Worm (Caenorhabditis elegans) whole organism, young adult: Measurements from ENCODE around the gene col-73.

Experiments used
- B0019.2 ChIP-seq: fragments of 200-800 bp; sonication (Bioruptor generic); conservative IDR thresholded peaks from 2 replicates; pipeline ENCODE4 v1.3.6; 2022; ENCODE audit warnings: missing genetic modification reagents, missing genetic modification characterization, missing compliant biosample characterization
- B0336.3 ChIP-seq: fragments of 200-800 bp; sonication (Bioruptor generic); IDR thresholded peaks from 2 replicates; pipeline ENCODE4 v1.3.6; 2022; ENCODE audit warnings: missing genetic modification characterization, missing compliant biosample characterization
- F39B2.1 ChIP-seq: fragments of 200-800 bp; sonication (Bioruptor generic); IDR thresholded peaks from 2 replicates; pipeline ENCODE4 v1.3.6; 2022; ENCODE audit warnings: missing genetic modification reagents, missing genetic modification characterization, missing compliant biosample characterization
- F52B5.7 ChIP-seq: sonication (generic microtip); optimal IDR thresholded peaks from 2 replicates; lab custom pipeline; 2016; ENCODE audit warnings: mild to moderate bottlenecking, missing genetic modification characterization, missing compliant biosample characterization
- F55B11.4 ChIP-seq: sonication (generic microtip); optimal IDR thresholded peaks from 2 replicates; lab custom pipeline; 2016; ENCODE audit warnings: missing compliant biosample characterization, missing genetic modification characterization, borderline replicate concordance; ENCODE audit not compliant: insufficient read depth
- F57C9.4 ChIP-seq: sonication (generic microtip); optimal IDR thresholded peaks from 2 replicates; lab custom pipeline; 2017; ENCODE audit warnings: mild to moderate bottlenecking, missing genetic modification characterization, missing compliant biosample characterization
- K11D2.4 ChIP-seq: fragments of 200-800 bp; sonication (Bioruptor generic); IDR thresholded peaks from 2 replicates; pipeline ENCODE4 v1.3.6; 2022; ENCODE audit warnings: missing genetic modification reagents, missing genetic modification characterization, missing compliant biosample characterization
- Y53F4B.3 ChIP-seq: fragments of 200-800 bp; sonication (Bioruptor generic); IDR thresholded peaks from 2 replicates; pipeline ENCODE4 v1.3.6; 2022; ENCODE audit warnings: missing genetic modification reagents, missing genetic modification characterization, missing compliant biosample characterization
- ZK185.1 ChIP-seq: sonication (generic microtip); optimal IDR thresholded peaks from 2 replicates; lab custom pipeline; 2016; ENCODE audit warnings: mild to moderate bottlenecking, missing genetic modification characterization, missing compliant biosample characterization; ENCODE audit not compliant: poor library complexity, severe bottlenecking
- aptf-2 ChIP-seq: fragments of 200-800 bp; sonication (Bioruptor generic); conservative IDR thresholded peaks from 2 replicates; pipeline ENCODE4 v1.3.6; 2022; ENCODE audit warnings: missing genetic modification reagents, missing genetic modification characterization, missing compliant biosample characterization
- atf-7 ChIP-seq: sonication (generic microtip); optimal IDR thresholded peaks from 2 replicates; lab custom pipeline; 2017; ENCODE audit warnings: mild to moderate bottlenecking, missing genetic modification characterization, missing compliant biosample characterization
- attf-3 ChIP-seq: fragments of 200-800 bp; sonication (Bioruptor generic); conservative IDR thresholded peaks from 2 replicates; pipeline ENCODE4 v1.3.6; 2022; ENCODE audit warnings: missing genetic modification reagents, missing genetic modification characterization, missing compliant biosample characterization
- attf-5 ChIP-seq: fragments of 200-800 bp; sonication (Bioruptor generic); optimal IDR thresholded peaks from 2 replicates; lab custom pipeline; 2018; ENCODE audit warnings: mild to moderate bottlenecking, missing genetic modification characterization, missing compliant biosample characterization
- ccch-3 ChIP-seq: fragments of 200-800 bp; sonication (Bioruptor generic); optimal IDR thresholded peaks from 2 replicates; lab custom pipeline; 2018; ENCODE audit warnings: mild to moderate bottlenecking, missing genetic modification characterization, missing compliant biosample characterization
- cebp-1 ChIP-seq, 2 experiments: fragments of 200-800 bp in 1 of 2; sonication (Bioruptor generic) in 1 of 2; sonication (generic microtip) in 1 of 2; IDR thresholded peaks in 1 of 2; optimal IDR thresholded peaks in 1 of 2; 2 replicates each; pipeline versions ENCODE4 v1.3.6 to Lab custom; 2017 to 2022; ENCODE audit warnings: missing compliant biosample characterization in 2 of 2, missing genetic modification characterization in 2 of 2, mild to moderate bottlenecking in 1 of 2, missing genetic modification reagents in 1 of 2, moderate library complexity in 1 of 2
- ceh-91 ChIP-seq: fragments of 200-800 bp; sonication (Bioruptor generic); IDR thresholded peaks from 2 replicates; pipeline ENCODE4 v1.3.6; 2022; ENCODE audit warnings: missing genetic modification reagents, missing genetic modification characterization, missing compliant biosample characterization
- chd-7 ChIP-seq: sonication (generic microtip); optimal IDR thresholded peaks from 2 replicates; lab custom pipeline; 2016; ENCODE audit warnings: mild to moderate bottlenecking, missing genetic modification characterization, moderate library complexity, missing compliant biosample characterization
- dox-1 ChIP-seq: fragments of 200-800 bp; sonication (Bioruptor generic); IDR thresholded peaks from 2 replicates; pipeline ENCODE4 v1.3.6; 2022; ENCODE audit warnings: missing genetic modification reagents, missing genetic modification characterization, missing compliant biosample characterization
- dpff-1 ChIP-seq: sonication (generic microtip); optimal IDR thresholded peaks from 2 replicates; lab custom pipeline; 2017; ENCODE audit warnings: mild to moderate bottlenecking, missing genetic modification characterization, missing compliant biosample characterization
- efl-1 ChIP-seq: fragments of 150-350 bp; optimal IDR thresholded peaks from 2 replicates; lab custom pipeline; 2014; ENCODE audit warnings: missing biosample characterization, missing genetic modification reagents, missing genetic modification characterization
- ets-4 ChIP-seq: fragments of 200-800 bp; sonication (Bioruptor generic); optimal IDR thresholded peaks from 2 replicates; lab custom pipeline; 2018; ENCODE audit warnings: mild to moderate bottlenecking, missing genetic modification characterization, missing compliant biosample characterization
- fkh-3 ChIP-seq: sonication (generic microtip); optimal IDR thresholded peaks from 2 replicates; lab custom pipeline; 2016; ENCODE audit warnings: mild to moderate bottlenecking, missing genetic modification characterization, missing compliant biosample characterization
- gei-17 ChIP-seq: fragments of 200-800 bp; sonication (Bioruptor generic); optimal IDR thresholded peaks from 2 replicates; lab custom pipeline; 2018; ENCODE audit warnings: mild to moderate bottlenecking, missing genetic modification characterization, missing compliant biosample characterization
- hlh-12 ChIP-seq: sonication (generic microtip); optimal IDR thresholded peaks from 2 replicates; lab custom pipeline; 2016; ENCODE audit warnings: missing genetic modification characterization, missing compliant biosample characterization
- hmg-1.2 ChIP-seq: fragments of 200-800 bp; sonication (Bioruptor generic); IDR thresholded peaks from 2 replicates; pipeline ENCODE4 v1.3.6; 2022; ENCODE audit warnings: missing genetic modification reagents, missing genetic modification characterization, missing compliant biosample characterization
- lin-40 ChIP-seq: sonication (generic microtip); optimal IDR thresholded peaks from 2 replicates; lab custom pipeline; 2016; ENCODE audit warnings: missing genetic modification characterization, mild to moderate bottlenecking, missing compliant biosample characterization, missing genotype, missing genetic modification reagents
- madf-10 ChIP-seq: sonication (generic microtip); optimal IDR thresholded peaks from 2 replicates; lab custom pipeline; 2016; ENCODE audit warnings: mild to moderate bottlenecking, missing genetic modification characterization, missing compliant biosample characterization
- madf-3 ChIP-seq: fragments of 200-800 bp; sonication (Bioruptor generic); IDR thresholded peaks from 2 replicates; pipeline ENCODE4 v1.3.6; 2022; ENCODE audit warnings: missing genetic modification reagents, missing genetic modification characterization, missing compliant biosample characterization
- nfya-2 ChIP-seq: fragments of 200-800 bp; sonication (Bioruptor generic); IDR thresholded peaks from 2 replicates; pipeline ENCODE4 v1.3.6; 2022; ENCODE audit warnings: missing genetic modification reagents, missing genetic modification characterization, missing compliant biosample characterization
- nhr-27 ChIP-seq: fragments of 200-800 bp; sonication (Bioruptor generic); optimal IDR thresholded peaks from 2 replicates; lab custom pipeline; 2018; ENCODE audit warnings: mild to moderate bottlenecking, missing genetic modification characterization, moderate library complexity, missing compliant biosample characterization
- nhr-90 ChIP-seq: sonication (generic microtip); optimal IDR thresholded peaks from 2 replicates; lab custom pipeline; 2016; ENCODE audit warnings: missing genotype, mild to moderate bottlenecking, missing genetic modification characterization, missing compliant biosample characterization
- pha-4 ChIP-seq: fragments of 150-350 bp; sonication (generic microtip); optimal IDR thresholded peaks from 2 replicates; lab custom pipeline; 2014; ENCODE audit warnings: missing biosample characterization, missing genetic modification reagents, missing genetic modification characterization
- snpc-3.4 ChIP-seq: sonication (generic microtip); optimal IDR thresholded peaks from 2 replicates; lab custom pipeline; 2017; ENCODE audit warnings: missing genetic modification characterization, mild to moderate bottlenecking, missing compliant biosample characterization, antibody characterized with exemption, moderate library complexity, missing genotype, missing genetic modification reagents
- snpc-4 ChIP-seq, 5 experiments: fragments of 150-350 bp in 1 of 5; sonication (generic microtip) in 4 of 5; optimal IDR thresholded peaks; 2 replicates each; lab custom pipeline; 2014 to 2018; ENCODE audit warnings: missing genetic modification characterization in 5 of 5, missing biosample characterization in 3 of 5, antibody characterized with exemption in 2 of 5, mild to moderate bottlenecking in 2 of 5, missing compliant biosample characterization in 2 of 5, missing genotype in 2 of 5, moderate library complexity in 2 of 5, missing genetic modification reagents in 1 of 5
- tbp1 ChIP-seq: fragments of 200-800 bp; sonication (Bioruptor generic); optimal IDR thresholded peaks from 2 replicates; lab custom pipeline; 2018; ENCODE audit warnings: mild to moderate bottlenecking, missing genetic modification characterization, missing compliant biosample characterization
- tlf-1 ChIP-seq: fragments of 200-800 bp; sonication (Bioruptor generic); optimal IDR thresholded peaks from 2 replicates; lab custom pipeline; 2018; ENCODE audit warnings: mild to moderate bottlenecking, missing genetic modification characterization, missing compliant biosample characterization
- unc-130 ChIP-seq: sonication (generic microtip); optimal IDR thresholded peaks from 2 replicates; lab custom pipeline; 2016; ENCODE audit warnings: missing genetic modification reagents, missing genetic modification characterization, missing compliant biosample characterization
- unc-62 ChIP-seq: fragments of 150-350 bp; optimal IDR thresholded peaks from 2 replicates; lab custom pipeline; 2014; ENCODE audit warnings: missing biosample characterization, missing genetic modification reagents, missing genetic modification characterization
- zim-3 ChIP-seq: sonication (generic microtip); optimal IDR thresholded peaks from 2 replicates; lab custom pipeline; 2017; ENCODE audit warnings: mild to moderate bottlenecking, missing genetic modification characterization, moderate library complexity, missing compliant biosample characterization
- ztf-22 ChIP-seq: fragments of 200-800 bp; sonication (Bioruptor generic); optimal IDR thresholded peaks from 2 replicates; lab custom pipeline; 2018; ENCODE audit warnings: mild to moderate bottlenecking, missing genetic modification characterization, moderate library complexity, missing compliant biosample characterization
- ztf-25 ChIP-seq: fragments of 200-800 bp; sonication (Bioruptor generic); IDR thresholded peaks from 2 replicates; pipeline ENCODE4 v1.3.6; 2022; ENCODE audit warnings: missing genetic modification reagents, missing genetic modification characterization, missing compliant biosample characterization
- ztf-3 ChIP-seq: fragments of 200-800 bp; sonication (Bioruptor generic); optimal IDR thresholded peaks from 2 replicates; lab custom pipeline; 2018; ENCODE audit warnings: mild to moderate bottlenecking, missing genetic modification characterization, missing compliant biosample characterization

col-73 gene

ce11 chrII:4891012-4891775 is 18.3 kb upstream of the col-73 start, which contains the start of gene gst-9 (continued):
- TF ChIP-seq chd-7 (tag; lab: Kevin White, UChicago) = peak; percentile 28
- TF ChIP-seq ztf-22 = peak; percentile 62
- no peak for TF ChIP-seq B0019.2 (GFP tag; lab: Robert Waterston, UW)
- peak; percentile 44; the same call in 1 of the 2 replicates for TF ChIP-seq madf-3 (GFP tag; lab: Robert Waterston, UW)
- peak; percentile 44 for TF ChIP-seq lin-40
- TF ChIP-seq tbp1 (GFP tag; lab: Kevin White, UChicago) = peak; percentile 52
- TF ChIP-seq hlh-12 (tag; lab: Kevin White, UChicago) = no peak
- peak; percentile 11 for TF ChIP-seq zim-3 (tag; lab: Kevin White, UChicago)
- TF ChIP-seq dpff-1 = no peak
- TF ChIP-seq efl-1 (GFP tag; lab: Kevin White, UChicago) = no peak
- TF ChIP-seq gei-17 = peak; percentile 14
- peak; percentile 51 for TF ChIP-seq F52B5.7 (tag; lab: Kevin White, UChicago)
- no peak for TF ChIP-seq ceh-91 (GFP tag; lab: Robert Waterston, UW)
- TF ChIP-seq tlf-1 (GFP tag; lab: Kevin White, UChicago) = peak; percentile 80
- TF ChIP-seq ztf-25 (GFP tag; lab: Robert Waterston, UW) = no peak
- no peak for TF ChIP-seq ccch-3 (GFP tag; lab: Kevin White, UChicago)
- TF ChIP-seq K11D2.4 (GFP tag; lab: Robert Waterston, UW) = peak; percentile 68; the same call in 1 of the 2 replicates
- no peak for TF ChIP-seq ztf-3
- TF ChIP-seq F57C9.4 (tag; lab: Kevin White, UChicago) = peak; percentile 44
- peak; percentile 0 for TF ChIP-seq ZK185.1 (tag; lab: Kevin White, UChicago)
- no peak for TF ChIP-seq pha-4 (tag; lab: Kevin White, UChicago)
- peak; percentile 36 for TF ChIP-seq hmg-1.2 (GFP tag; lab: Robert Waterston, UW)
- TF ChIP-seq atf-7 (tag; lab: Kevin White, UChicago) = peak; percentile 64

- TF ChIP-seq Y53F4B.3 (GFP tag; lab: Robert Waterston, UW) = no peak
- TF ChIP-seq K11D2.4 (GFP tag; lab: Robert Waterston, UW) = no peak
- TF ChIP-seq F55B11.4 (tag; lab: Kevin White, UChicago) = no peak
- TF ChIP-seq ets-4 (GFP tag; lab: Kevin White, UChicago) = no peak
- TF ChIP-seq aptf-2 = no peak
- peak; percentile 31 for TF ChIP-seq attf-5 (GFP tag; lab: Kevin White, UChicago)
- no peak for TF ChIP-seq zim-3 (tag; lab: Kevin White, UChicago)
- no peak for TF ChIP-seq attf-3 (GFP tag; lab: Robert Waterston, UW)
- TF ChIP-seq nhr-27 = no peak
- no peak; the same call in 1 of the 2 replicates for TF ChIP-seq hmg-1.2 (GFP tag; lab: Robert Waterston, UW)
- no peak for TF ChIP-seq madf-3 (GFP tag; lab: Robert Waterston, UW)
- TF ChIP-seq cebp-1 (GFP tag; IDR thresholded peaks at IDR 0.05; lab: Robert Waterston, UW) = no peak
- TF ChIP-seq cebp-1 (tag; optimal IDR thresholded peaks at IDR 0.05; lab: Kevin White, UChicago) = peak; percentile 24
- TF ChIP-seq nfya-2 (GFP tag; lab: Robert Waterston, UW) = no peak
- no peak for TF ChIP-seq atf-7 (tag; lab: Kevin White, UChicago)
- TF ChIP-seq F39B2.1 (GFP tag; lab: Robert Waterston, UW) = no peak
- no peak for TF ChIP-seq unc-130 (GFP tag; lab: Kevin White, UChicago)
- peak; percentile 25; the same call in 1 of the 2 replicates for TF ChIP-seq dox-1 (GFP tag; lab: Robert Waterston, UW)
- no peak for TF ChIP-seq fkh-3
- no peak for TF ChIP-seq unc-62
- no peak for TF ChIP-seq madf-10 (tag; lab: Kevin White, UChicago)
- no peak for TF ChIP-seq nhr-90 (tag; lab: Kevin White, UChicago)
- no peak for TF ChIP-seq B0336.3 (GFP tag; lab: Robert Waterston, UW)
- TF ChIP-seq snpc-3.4 (tag; lab: Kevin White, UChicago) = no peak
- no peak for TF ChIP-seq snpc-4 (GFP tag; optimal IDR thresholded peaks at IDR 0.05; lab: Kevin White, UChicago)
- no peak for TF ChIP-seq snpc-4 (tag; optimal IDR thresholded peaks at IDR 0.05; lab: Kevin White, UChicago)
- no peak for TF ChIP-seq pha-4 (tag; lab: Kevin White, UChicago)
Measured at ce11 chrII:4888527-4889487, 15.9 kb upstream of the col-73 start, which contains the start of gene pgm-1. Gene pgm-1, plus strand, starts transcription at chrII:4889437.
